Comparison of ENCODE assay signal across 5 fruit fly cellular contexts in genomic region chr2L:6178740-6179633, dm6.
TF ChIP-seq lines count a peak whose summit lies in the region.

Gene smal, plus strand, starts transcription at chr2L:6179133.

- no peak for TF ChIP-seq CTCF in whole organism, embryonic (GFP tag; optimal IDR thresholded peaks at IDR 0.05; lab: Kevin White, UChicago)

TF ChIP-seq in whole organism, 6 proteins besides CTCF, POLR2A, EP300 and RAD21:
- TF ChIP-seq Dll (optimal IDR thresholded peaks at IDR 0.05; lab: Kevin White, UChicago) (peak; percentile 3), EcR (GFP tag; optimal IDR thresholded peaks at IDR 0.05; lab: Kevin White, UChicago) (no peak)

TF ChIP-seq in whole organism, embryonic, 481 proteins besides CTCF, POLR2A, EP300 and RAD21 (continues in another document):
- TF ChIP-seq CG2712 (tag; optimal IDR thresholded peaks at IDR 0.05; lab: Kevin White, UChicago), result peak; percentile 18
- peak; percentile 61 for TF ChIP-seq Bgb (GFP tag; IDR thresholded peaks at IDR 0.05; lab: Robert Waterston, UW; ENCODE audit: partially characterized antibody)
- TF ChIP-seq CG8924 (tag; optimal IDR thresholded peaks at IDR 0.05; lab: Kevin White, UChicago), result peak; percentile 22
- TF ChIP-seq CG18011 (GFP tag; optimal IDR thresholded peaks at IDR 0.05; lab: Kevin White, UChicago), result no peak
- no peak for TF ChIP-seq lov (optimal IDR thresholded peaks at IDR 0.05; lab: Kevin White, UChicago)
- peak; percentile 15; the same call in 1 of the 3 replicates for TF ChIP-seq lov (GFP tag; IDR thresholded peaks at IDR 0.05; lab: Robert Waterston, UW)
- TF ChIP-seq Nf-YB (GFP tag; optimal IDR thresholded peaks at IDR 0.05; lab: Kevin White, UChicago), result peak; percentile 33
- TF ChIP-seq CG3163 (GFP tag; optimal IDR thresholded peaks at IDR 0.05; lab: Kevin White, UChicago), result peak; percentile 94
- TF ChIP-seq scrt (GFP tag; optimal IDR thresholded peaks at IDR 0.05; lab: Kevin White, UChicago), result peak; percentile 27
- TF ChIP-seq E2f1 (GFP tag; IDR thresholded peaks at IDR 0.05; lab: Robert Waterston, UW), result peak; percentile 35; the same call in 1 of the 2 replicates
- TF ChIP-seq emc (GFP tag; optimal IDR thresholded peaks at IDR 0.05; lab: Kevin White, UChicago), result no peak
- no peak for TF ChIP-seq sens-2 (GFP tag; IDR thresholded peaks at IDR 0.05; lab: Robert Waterston, UW)
- peak; percentile 21; the same call in 1 of the 2 replicates for TF ChIP-seq stc (GFP tag; IDR thresholded peaks at IDR 0.05; lab: Robert Waterston, UW)
- no peak for TF ChIP-seq CG17568 (GFP tag; optimal IDR thresholded peaks at IDR 0.05; lab: Kevin White, UChicago)
- peak; percentile 5 for TF ChIP-seq CG6765 (GFP tag; optimal IDR thresholded peaks at IDR 0.05; lab: Kevin White, UChicago)
- peak; percentile 33 for TF ChIP-seq D19A (tag; optimal IDR thresholded peaks at IDR 0.05; lab: Kevin White, UChicago)
- TF ChIP-seq ci (GFP tag; IDR thresholded peaks at IDR 0.05; lab: Robert Waterston, UW), result peak; percentile 82
- peak; percentile 42 for TF ChIP-seq chn (GFP tag; optimal IDR thresholded peaks at IDR 0.05; lab: Kevin White, UChicago)
- no peak for TF ChIP-seq Dip2 (GFP tag; IDR thresholded peaks at IDR 0.05; lab: Robert Waterston, UW)
- TF ChIP-seq Six4 (GFP tag; optimal IDR thresholded peaks at IDR 0.05; lab: Kevin White, UChicago), result no peak
- TF ChIP-seq sens (GFP tag; lab: Kevin White, UChicago), result peak; percentile 86
- TF ChIP-seq CG12942 (GFP tag; optimal IDR thresholded peaks at IDR 0.05; lab: Kevin White, UChicago), result no peak

TF ChIP-seq in whole organism, prepupa, 60 proteins besides CTCF, POLR2A, EP300 and RAD21 (continues in another document):
- TF ChIP-seq CG1621 (tag; optimal IDR thresholded peaks at IDR 0.05; lab: Kevin White, UChicago), result peak; percentile 16
- TF ChIP-seq fd59A (GFP tag; optimal IDR thresholded peaks at IDR 0.05; lab: Kevin White, UChicago), result no peak
- TF ChIP-seq Hr38 (GFP tag; optimal IDR thresholded peaks at IDR 0.05; lab: Kevin White, UChicago), result no peak
- peak; percentile 18 for TF ChIP-seq CG6808 (GFP tag; optimal IDR thresholded peaks at IDR 0.05; lab: Kevin White, UChicago)
- TF ChIP-seq Ets96B (tag; optimal IDR thresholded peaks at IDR 0.05; lab: Kevin White, UChicago), result no peak
- TF ChIP-seq dsx (GFP tag; optimal IDR thresholded peaks at IDR 0.05; lab: Kevin White, UChicago; ENCODE audit: poor library complexity, severe bottlenecking), result peak; percentile 83
- peak; percentile 34 for TF ChIP-seq CG6276 (GFP tag; optimal IDR thresholded peaks at IDR 0.05; lab: Kevin White, UChicago)
- no peak for TF ChIP-seq Smox (GFP tag; optimal IDR thresholded peaks at IDR 0.05; lab: Kevin White, UChicago)
- TF ChIP-seq achi (GFP tag; optimal IDR thresholded peaks at IDR 0.05; lab: Kevin White, UChicago), result peak; percentile 14
- TF ChIP-seq Gug (GFP tag; IDR thresholded peaks at IDR 0.05; lab: Robert Waterston, UW), result no peak
- peak; percentile 15 for TF ChIP-seq Eip75B (GFP tag; optimal IDR thresholded peaks at IDR 0.05; lab: Kevin White, UChicago)
- peak; percentile 31 for TF ChIP-seq fkh (GFP tag; optimal IDR thresholded peaks at IDR 0.05; lab: Kevin White, UChicago)
- no peak for TF ChIP-seq CG10669 (GFP tag; optimal IDR thresholded peaks at IDR 0.05; lab: Kevin White, UChicago)
- TF ChIP-seq CG8319 (GFP tag; optimal IDR thresholded peaks at IDR 0.05; lab: Kevin White, UChicago), result no peak
- no peak for TF ChIP-seq Hr39 (GFP tag; optimal IDR thresholded peaks at IDR 0.05; lab: Kevin White, UChicago)
- TF ChIP-seq topi (GFP tag; optimal IDR thresholded peaks at IDR 0.05; lab: Kevin White, UChicago), result no peak
- no peak for TF ChIP-seq CG11902 (GFP tag; optimal IDR thresholded peaks at IDR 0.05; lab: Kevin White, UChicago)
- no peak for TF ChIP-seq lz (GFP tag; optimal IDR thresholded peaks at IDR 0.05; lab: Kevin White, UChicago)
- no peak for TF ChIP-seq Ets21C (GFP tag; optimal IDR thresholded peaks at IDR 0.05; lab: Kevin White, UChicago)
- TF ChIP-seq CG32006 (GFP tag; optimal IDR thresholded peaks at IDR 0.05; lab: Kevin White, UChicago), result no peak
- no peak for TF ChIP-seq spab (GFP tag; optimal IDR thresholded peaks at IDR 0.05; lab: Kevin White, UChicago)
- TF ChIP-seq Hr4 (GFP tag; optimal IDR thresholded peaks at IDR 0.05; lab: Kevin White, UChicago), result no peak
- no peak for TF ChIP-seq CG11762 (GFP tag; optimal IDR thresholded peaks at IDR 0.05; lab: Kevin White, UChicago; ENCODE audit: insufficient read depth)
- TF ChIP-seq Met (GFP tag; optimal IDR thresholded peaks at IDR 0.05; lab: Kevin White, UChicago), result no peak

TF ChIP-seq in whole organism, pupa, 21 proteins besides CTCF, POLR2A, EP300 and RAD21:
- no peak for TF ChIP-seq CG8301 (tag; optimal IDR thresholded peaks at IDR 0.05; lab: Kevin White, UChicago)
- peak; percentile 7 for TF ChIP-seq EcR (GFP tag; optimal IDR thresholded peaks at IDR 0.05; lab: Kevin White, UChicago)
- peak; percentile 69 for TF ChIP-seq CG12605 (GFP tag; IDR thresholded peaks at IDR 0.05; lab: Robert Waterston, UW)
- TF ChIP-seq CG32121 (GFP tag; IDR thresholded peaks at IDR 0.05; lab: Robert Waterston, UW), result peak; percentile 48; the same call in 1 of the 2 replicates
- no peak for TF ChIP-seq rn (GFP tag; IDR thresholded peaks at IDR 0.05; lab: Robert Waterston, UW)
- TF ChIP-seq CG4496 (GFP tag; IDR thresholded peaks at IDR 0.05; lab: Robert Waterston, UW), result peak; percentile 71; the same call in 2 of the 3 replicates
- TF ChIP-seq CG13204 (GFP tag; optimal IDR thresholded peaks at IDR 0.05; lab: Kevin White, UChicago), result peak; percentile 27
- peak; percentile 16; the same call in 1 of the 2 replicates for TF ChIP-seq Ets98B (GFP tag; IDR thresholded peaks at IDR 0.05; lab: Robert Waterston, UW)
- TF ChIP-seq Snoo (tag; optimal IDR thresholded peaks at IDR 0.05; lab: Kevin White, UChicago), result peak; percentile 11
- no peak for TF ChIP-seq CG9948 (tag; optimal IDR thresholded peaks at IDR 0.05; lab: Kevin White, UChicago)
- peak; percentile 4 for TF ChIP-seq D1 (tag; optimal IDR thresholded peaks at IDR 0.05; lab: Kevin White, UChicago)
- peak; percentile 13 for TF ChIP-seq CG14655 (GFP tag; optimal IDR thresholded peaks at IDR 0.05; lab: Kevin White, UChicago)
- peak; percentile 13 for TF ChIP-seq Pif1B (GFP tag; optimal IDR thresholded peaks at IDR 0.05; lab: Kevin White, UChicago)

TF ChIP-seq in whole organism, wandering third instar larva, 38 proteins besides CTCF, POLR2A, EP300 and RAD21:
- TF ChIP-seq sage (GFP tag; optimal IDR thresholded peaks at IDR 0.05; lab: Kevin White, UChicago) (no peak), Dfd (GFP tag; optimal IDR thresholded peaks at IDR 0.05; lab: Kevin White, UChicago) (no peak), jim (GFP tag; optimal IDR thresholded peaks at IDR 0.05; lab: Kevin White, UChicago) (no peak), CG9705 (GFP tag; optimal IDR thresholded peaks at IDR 0.05; lab: Kevin White, UChicago) (no peak), Vsx2 (GFP tag; optimal IDR thresholded peaks at IDR 0.05; lab: Kevin White, UChicago; ENCODE audit: partially characterized antibody) (peak; percentile 34), GATAd (GFP tag; optimal IDR thresholded peaks at IDR 0.05; lab: Kevin White, UChicago) (no peak), fru (GFP tag; optimal IDR thresholded peaks at IDR 0.05; lab: Kevin White, UChicago) (peak; percentile 44), OdsH (GFP tag; optimal IDR thresholded peaks at IDR 0.05; lab: Kevin White, UChicago) (no peak), rgr (GFP tag; optimal IDR thresholded peaks at IDR 0.05; lab: Kevin White, UChicago) (no peak), Sp1 (GFP tag; optimal IDR thresholded peaks at IDR 0.05; lab: Kevin White, UChicago) (no peak), brk (GFP tag; optimal IDR thresholded peaks at IDR 0.05; lab: Kevin White, UChicago) (no peak), br (GFP tag; optimal IDR thresholded peaks at IDR 0.05; lab: Kevin White, UChicago) (no peak), lola (GFP tag; optimal IDR thresholded peaks at IDR 0.05; lab: Kevin White, UChicago) (no peak), Hr78 (GFP tag; optimal IDR thresholded peaks at IDR 0.05; lab: Kevin White, UChicago) (no peak), h (GFP tag; optimal IDR thresholded peaks at IDR 0.05; lab: Kevin White, UChicago) (no peak), dmrt93B (GFP tag; optimal IDR thresholded peaks at IDR 0.05; lab: Kevin White, UChicago) (no peak), foxo (GFP tag; optimal IDR thresholded peaks at IDR 0.05; lab: Kevin White, UChicago) (no peak), Rel (GFP tag; optimal IDR thresholded peaks at IDR 0.05; lab: Kevin White, UChicago) (no peak), Rel (tag; optimal IDR thresholded peaks at IDR 0.05; lab: Kevin White, UChicago) (no peak), psq (GFP tag; optimal IDR thresholded peaks at IDR 0.05; lab: Kevin White, UChicago) (no peak), Dif (GFP tag; optimal IDR thresholded peaks at IDR 0.05; lab: Kevin White, UChicago; ENCODE audit: partially characterized antibody) (peak; percentile 45), Abd-B (GFP tag; optimal IDR thresholded peaks at IDR 0.05; lab: Kevin White, UChicago) (no peak), Mio (GFP tag; optimal IDR thresholded peaks at IDR 0.05; lab: Kevin White, UChicago) (no peak), ey (GFP tag; optimal IDR thresholded peaks at IDR 0.05; lab: Kevin White, UChicago) (no peak), HLH106 (tag; optimal IDR thresholded peaks at IDR 0.05; lab: Kevin White, UChicago) (no peak), usp (GFP tag; optimal IDR thresholded peaks at IDR 0.05; lab: Kevin White, UChicago) (no peak), CG32264 (GFP tag; optimal IDR thresholded peaks at IDR 0.05; lab: Kevin White, UChicago) (no peak), tai (GFP tag; optimal IDR thresholded peaks at IDR 0.05; lab: Kevin White, UChicago) (no peak), pan (optimal IDR thresholded peaks at IDR 0.05; lab: Kevin White, UChicago) (no peak), Myc (optimal IDR thresholded peaks at IDR 0.05; lab: Kevin White, UChicago) (no peak), CrebA (GFP tag; optimal IDR thresholded peaks at IDR 0.05; lab: Kevin White, UChicago; ENCODE audit: borderline replicate concordance) (no peak), dl (GFP tag; optimal IDR thresholded peaks at IDR 0.05; lab: Kevin White, UChicago; ENCODE audit: insufficient read depth in 1 of 2, partially characterized antibody in 2 of 2) (peak in 1 of 2 experiments; percentile 37)
